Fruit fly (Drosophila melanogaster) whole organism, prepupa: ENCODE results near the gene CG6574.

Source experiments
- CG32006 ChIP-seq: fragments of 200-800 bp; sonication (Bioruptor generic); optimal IDR thresholded peaks from 3 replicates; lab custom pipeline; 2017; ENCODE audit warnings: missing biosample characterization, mild to moderate bottlenecking, missing genetic modification characterization
- CG3919 ChIP-seq: fragments of 200-800 bp; sonication (Bioruptor generic); optimal IDR thresholded peaks from 3 replicates; lab custom pipeline; 2016; ENCODE audit warnings: missing biosample characterization, missing genetic modification characterization
- CG6854 ChIP-seq: fragments of 200-800 bp; sonication (Bioruptor generic); optimal IDR thresholded peaks from 2 replicates; lab custom pipeline; 2017; ENCODE audit warnings: missing biosample characterization, mild to moderate bottlenecking, missing genetic modification characterization
- Eip78C ChIP-seq: fragments of 200-800 bp; sonication (Bioruptor generic); peaks from one replicate; lab custom pipeline; 2016; ENCODE audit warnings: missing biosample characterization, missing genetic modification characterization
- Eip93F ChIP-seq: fragments of 200-800 bp; sonication (Bioruptor generic); optimal IDR thresholded peaks from 2 replicates; lab custom pipeline; 2016; ENCODE audit warnings: missing biosample characterization, mild to moderate bottlenecking, missing genetic modification characterization
- Hr38 ChIP-seq: sonication (Bioruptor generic); optimal IDR thresholded peaks from 2 replicates; lab custom pipeline; 2016; ENCODE audit warnings: missing biosample characterization, missing genetic modification characterization
- Hr39 ChIP-seq: fragments of 200-800 bp; sonication (Bioruptor generic); optimal IDR thresholded peaks from 2 replicates; lab custom pipeline; 2016; ENCODE audit warnings: missing biosample characterization, missing genetic modification characterization
- Smox ChIP-seq: fragments of 200-800 bp; sonication (Bioruptor generic); optimal IDR thresholded peaks from 3 replicates; lab custom pipeline; 2016; ENCODE audit warnings: missing biosample characterization, missing genetic modification characterization
- Sox102F ChIP-seq: fragments of 200-800 bp; sonication (Bioruptor generic); optimal IDR thresholded peaks from 2 replicates; lab custom pipeline; 2016; ENCODE audit warnings: missing biosample characterization, mild to moderate bottlenecking, missing genetic modification characterization
- spab ChIP-seq: fragments of 200-800 bp; sonication (Bioruptor generic); optimal IDR thresholded peaks from 2 replicates; lab custom pipeline; 2017; ENCODE audit warnings: missing biosample characterization, mild to moderate bottlenecking, missing genetic modification characterization, missing genetic modification reagents
- svp ChIP-seq: fragments of 200-800 bp; sonication (Bioruptor generic); peaks from one replicate; lab custom pipeline; 2016; ENCODE audit warnings: missing biosample characterization, missing genetic modification characterization

- TF ChIP-seq Smox (GFP tag; lab: Kevin White, UChicago) (no peak), CG3919 (no peak), Sox102F (GFP tag; lab: Kevin White, UChicago) (no peak), Eip78C (peak; percentile 74), Hr38 (GFP tag; lab: Kevin White, UChicago) (no peak), CG32006 (GFP tag; lab: Kevin White, UChicago) (no peak), Hr39 (GFP tag; lab: Kevin White, UChicago) (no peak), spab (GFP tag; lab: Kevin White, UChicago) (no peak), CG6854 (GFP tag; lab: Kevin White, UChicago) (no peak), svp (no peak), Eip93F (GFP tag; lab: Kevin White, UChicago) (no peak)
Observed at dm6 chr3R:10862773-10863445, at the start of gene CG6574.
